Fruit fly (Drosophila melanogaster): ENCODE results near the gene CG7655.
A peak's percentile ranks its signal among the peaks of the same experiment; 100 is the strongest.

Gene CG7655

dm6 chr3R:17680639-17681302, 1.7 kb upstream of the CG7655 start (continued):
- TF ChIP-seq Ets97D (GFP tag; optimal IDR thresholded peaks at IDR 0.05) (no peak), disco-r (GFP tag; optimal IDR thresholded peaks at IDR 0.05) (no peak), Bdp1 (GFP tag; optimal IDR thresholded peaks at IDR 0.05) (no peak), CG14441 (GFP tag; IDR thresholded peaks at IDR 0.05) (no peak), CG8924 (tag; optimal IDR thresholded peaks at IDR 0.05) (peak; percentile 40), CG32532 (GFP tag; IDR thresholded peaks at IDR 0.05) (no peak), CG7556 (GFP tag; optimal IDR thresholded peaks at IDR 0.05) (peak; percentile 80), sens-2 (GFP tag; IDR thresholded peaks at IDR 0.05) (no peak), Hr39 (optimal IDR thresholded peaks at IDR 0.05) (no peak), bsh (GFP tag; optimal IDR thresholded peaks at IDR 0.05) (peak in 1 of 2 experiments; percentile 39), CG14014 (GFP tag; IDR thresholded peaks at IDR 0.05) (no peak), CG12071 (GFP tag; optimal IDR thresholded peaks at IDR 0.05) (no peak), NFAT (GFP tag; IDR thresholded peaks at IDR 0.05) (no peak), Med (GFP tag) (peak; percentile 58), CG11247 (GFP tag; IDR thresholded peaks at IDR 0.05) (no peak), pho (GFP tag; optimal IDR thresholded peaks at IDR 0.05) (no peak), fd102C (GFP tag; optimal IDR thresholded peaks at IDR 0.05) (no peak), sug (tag; optimal IDR thresholded peaks at IDR 0.05) (no peak), CG10462 (GFP tag; optimal IDR thresholded peaks at IDR 0.05) (peak; percentile 44), CG15696 (tag; optimal IDR thresholded peaks at IDR 0.05) (peak; percentile 17), CG3995 (GFP tag; optimal IDR thresholded peaks at IDR 0.05) (no peak), ci (GFP tag; IDR thresholded peaks at IDR 0.05) (no peak), E2f1 (GFP tag; IDR thresholded peaks at IDR 0.05) (no peak), Fer1 (GFP tag; optimal IDR thresholded peaks at IDR 0.05) (peak; percentile 23), Hr51 (GFP tag; optimal IDR thresholded peaks at IDR 0.05) (peak in 1 of 2 experiments; percentile 51), CG13424 (tag; optimal IDR thresholded peaks at IDR 0.05) (peak; percentile 57), jing (GFP tag; optimal IDR thresholded peaks at IDR 0.05) (no peak), bigmax (GFP tag; optimal IDR thresholded peaks at IDR 0.05) (no peak), CG9215 (GFP tag; IDR thresholded peaks at IDR 0.05) (no peak), klu (GFP tag; IDR thresholded peaks at IDR 0.05) (no peak), CG13775 (GFP tag; optimal IDR thresholded peaks at IDR 0.05) (peak; percentile 21), slp2 (GFP tag; optimal IDR thresholded peaks at IDR 0.05) (no peak), CG9876 (GFP tag; optimal IDR thresholded peaks at IDR 0.05) (no peak), rib (GFP tag; IDR thresholded peaks at IDR 0.05) (no peak; the same call in 1 of the 2 replicates), kay (GFP tag; optimal IDR thresholded peaks at IDR 0.05) (no peak), fd64A (GFP tag; optimal IDR thresholded peaks at IDR 0.05) (no peak), CG18476 (GFP tag; optimal IDR thresholded peaks at IDR 0.05) (no peak), CG11085 (GFP tag; IDR thresholded peaks at IDR 0.05) (no peak), Awh (GFP tag; IDR thresholded peaks at IDR 0.05) (peak; percentile 23; the same call in 1 of the 2 replicates), H15 (GFP tag; IDR thresholded peaks at IDR 0.05) (no peak), MBD-R2 (GFP tag; IDR thresholded peaks at IDR 0.05) (no peak), ranshi (GFP tag; IDR thresholded peaks at IDR 0.05) (no peak), CG11093 (GFP tag; IDR thresholded peaks at IDR 0.05) (no peak), az2 (GFP tag; optimal IDR thresholded peaks at IDR 0.05) (peak; percentile 30), CG14050 (GFP tag; IDR thresholded peaks at IDR 0.05) (no peak), CG6765 (GFP tag; optimal IDR thresholded peaks at IDR 0.05) (no peak), CG3726 (GFP tag; IDR thresholded peaks at IDR 0.05) (no peak), aop (GFP tag; IDR thresholded peaks at IDR 0.05) (no peak), TFAM (GFP tag; optimal IDR thresholded peaks at IDR 0.05) (no peak), gsb (GFP tag; IDR thresholded peaks at IDR 0.05) (no peak), caup (GFP tag; optimal IDR thresholded peaks at IDR 0.05; ENCODE audit: severe bottlenecking) (no peak), Side (GFP tag; optimal IDR thresholded peaks at IDR 0.05) (no peak)
